Fruit fly (Drosophila melanogaster): ENCODE results near the gene hzg.

The hzg gene

dm6 chr3L:15982783-15983432, 21.6 kb downstream of the hzg start, which contains the start of the genes brm and Arl1 (continued):
- TF ChIP-seq CG17359 (tag; optimal IDR thresholded peaks at IDR 0.05) (peak; percentile 98), sug (tag; optimal IDR thresholded peaks at IDR 0.05) (peak; percentile 98), dan (GFP tag; IDR thresholded peaks at IDR 0.05) (peak; percentile 95), gfzf (GFP tag; optimal IDR thresholded peaks at IDR 0.05) (no peak), CG34376 (GFP tag; optimal IDR thresholded peaks at IDR 0.05) (peak; percentile 99), CG4282 (GFP tag; optimal IDR thresholded peaks at IDR 0.05) (peak; percentile 51), gcm2 (GFP tag; optimal IDR thresholded peaks at IDR 0.05) (peak; percentile 81), shn (GFP tag; optimal IDR thresholded peaks at IDR 0.05) (peak; percentile 61), CG12071 (GFP tag; optimal IDR thresholded peaks at IDR 0.05) (peak; percentile 82), sc (optimal IDR thresholded peaks at IDR 0.05) (no peak), sc (GFP tag; optimal IDR thresholded peaks at IDR 0.05) (peak; percentile 96), vvl (GFP tag; IDR thresholded peaks at IDR 0.05) (peak; percentile 100), CG10979 (tag; optimal IDR thresholded peaks at IDR 0.05) (peak; percentile 98), CkIIα-i1 (GFP tag; IDR thresholded peaks at IDR 0.05) (peak; percentile 92), H2.0 (GFP tag; IDR thresholded peaks at IDR 0.05) (peak; percentile 99), C15 (GFP tag; IDR thresholded peaks at IDR 0.05) (peak; percentile 99), CG15479 (GFP tag; optimal IDR thresholded peaks at IDR 0.05) (peak; percentile 33), CG10366 (GFP tag; IDR thresholded peaks at IDR 0.05) (peak; percentile 99), aop (GFP tag; IDR thresholded peaks at IDR 0.05) (peak; percentile 96), CG13296 (GFP tag; optimal IDR thresholded peaks at IDR 0.05) (peak; percentile 98), Hr78 (GFP tag; optimal IDR thresholded peaks at IDR 0.05) (no peak), CG11398 (GFP tag; optimal IDR thresholded peaks at IDR 0.05) (peak; percentile 73), Fer1 (GFP tag; optimal IDR thresholded peaks at IDR 0.05) (peak; percentile 99), Dfd (GFP tag; optimal IDR thresholded peaks at IDR 0.05) (peak in 1 of 2 experiments; percentile 8), Mad (GFP tag; optimal IDR thresholded peaks at IDR 0.05) (peak; percentile 97), repo (GFP tag; optimal IDR thresholded peaks at IDR 0.05) (peak; percentile 52), Gsc (GFP tag; IDR thresholded peaks at IDR 0.05) (peak; percentile 98), CG16815 (GFP tag; optimal IDR thresholded peaks at IDR 0.05) (peak; percentile 97), jumu (GFP tag; optimal IDR thresholded peaks at IDR 0.05) (peak; percentile 70), Opbp (GFP tag; IDR thresholded peaks at IDR 0.05; ENCODE audit: partially characterized antibody) (peak; percentile 59; the same call in 1 of the 3 replicates), CG7745 (tag; optimal IDR thresholded peaks at IDR 0.05) (peak; percentile 33), knrl (GFP tag; IDR thresholded peaks at IDR 0.05; ENCODE audit: partially characterized antibody) (peak; percentile 69), zen2 (GFP tag; IDR thresholded peaks at IDR 0.05; ENCODE audit: partially characterized antibody) (no peak), Mes4 (GFP tag; optimal IDR thresholded peaks at IDR 0.05) (peak; percentile 31), CG2116 (GFP tag; optimal IDR thresholded peaks at IDR 0.05) (peak; percentile 87), pho (GFP tag; optimal IDR thresholded peaks at IDR 0.05) (peak; percentile 91), CG17802 (tag; optimal IDR thresholded peaks at IDR 0.05) (peak; percentile 93), CTCF (GFP tag; optimal IDR thresholded peaks at IDR 0.05) (peak; percentile 62), NfI (GFP tag; optimal IDR thresholded peaks at IDR 0.05) (peak; percentile 99), al (GFP tag; IDR thresholded peaks at IDR 0.05) (peak; percentile 99), onecut (GFP tag; IDR thresholded peaks at IDR 0.05) (peak; percentile 95), slbo (GFP tag; IDR thresholded peaks at IDR 0.05) (peak; percentile 99), cad (GFP tag; optimal IDR thresholded peaks at IDR 0.05) (no peak), gro (GFP tag; optimal IDR thresholded peaks at IDR 0.05) (peak; percentile 89), Kr (GFP tag; optimal IDR thresholded peaks at IDR 0.05) (peak; percentile 10), nom (GFP tag; optimal IDR thresholded peaks at IDR 0.05) (peak; percentile 91), jigr1 (GFP tag; IDR thresholded peaks at IDR 0.05) (peak; percentile 96), slou (GFP tag; optimal IDR thresholded peaks at IDR 0.05) (peak; percentile 95), CG11723 (GFP tag; optimal IDR thresholded peaks at IDR 0.05) (peak; percentile 97), zfh2 (GFP tag; optimal IDR thresholded peaks at IDR 0.05) (peak; percentile 93), B-H1 (GFP tag; IDR thresholded peaks at IDR 0.05) (peak; percentile 99)
